Fruit fly (Drosophila melanogaster): Measurements from ENCODE around the gene CG4115.

CG4115 gene

DNA sequence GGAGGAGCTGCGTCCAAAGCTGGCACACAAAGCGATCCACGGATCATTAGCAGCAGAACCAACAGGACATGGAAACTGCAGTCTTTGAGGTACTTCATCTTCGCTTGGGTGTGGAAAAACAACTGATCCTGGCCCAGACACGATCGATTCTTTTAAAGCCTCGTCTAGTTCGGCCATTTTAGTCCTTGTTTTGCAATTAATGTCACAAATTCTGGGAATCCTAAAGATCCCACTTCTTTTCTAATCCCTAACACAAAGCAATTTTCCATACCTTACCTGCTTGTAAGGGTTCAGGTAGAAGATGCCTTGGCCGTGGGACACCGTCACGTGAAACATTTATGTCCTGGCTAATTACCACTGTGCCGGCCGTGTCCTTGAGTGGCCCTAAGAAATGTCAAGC is 22.8 kb downstream of the CG4115 start, which contains the start of gene CG10035:
Gene CG10035 (minus strand): TSS at position 129 of the 400 bp plus-strand sequence.
- TF ChIP-seq CG31627 (GFP tag; optimal IDR thresholded peaks at IDR 0.05) (no peak), Sox102F (GFP tag; optimal IDR thresholded peaks at IDR 0.05) (no peak), CG6808 (GFP tag; optimal IDR thresholded peaks at IDR 0.05) (no peak), Sox15 (GFP tag; optimal IDR thresholded peaks at IDR 0.05) (no peak), vri (GFP tag; optimal IDR thresholded peaks at IDR 0.05) (no peak), CG16779 (tag; optimal IDR thresholded peaks at IDR 0.05) (no peak), CG34406 (GFP tag; optimal IDR thresholded peaks at IDR 0.05) (no peak), cyc (GFP tag; optimal IDR thresholded peaks at IDR 0.05) (no peak)

dm6 chr3R:12383036-12383435 is 23.2 kb downstream of the CG4115 start, which contains the start of gene GstD11:
Gene GstD11, plus strand, starts transcription at chr3R:12383336.
- TF ChIP-seq Sox14 (GFP tag; optimal IDR thresholded peaks at IDR 0.05) (no peak), Ets96B (tag; optimal IDR thresholded peaks at IDR 0.05) (no peak), CG4318 (GFP tag; optimal IDR thresholded peaks at IDR 0.05) (no peak), dsx (GFP tag; optimal IDR thresholded peaks at IDR 0.05; ENCODE audit: poor library complexity, severe bottlenecking) (no peak), CG31627 (GFP tag; optimal IDR thresholded peaks at IDR 0.05) (no peak), Blimp-1 (GFP tag; optimal IDR thresholded peaks at IDR 0.05) (no peak), OdsH (GFP tag; optimal IDR thresholded peaks at IDR 0.05) (no peak), Sox102F (GFP tag; optimal IDR thresholded peaks at IDR 0.05) (no peak), CG7368 (GFP tag; optimal IDR thresholded peaks at IDR 0.05) (no peak), CG16779 (tag; optimal IDR thresholded peaks at IDR 0.05) (no peak)

- no peak for TF ChIP-seq Hr38 (GFP tag; optimal IDR thresholded peaks at IDR 0.05)
- no peak for TF ChIP-seq Hr4 (GFP tag; optimal IDR thresholded peaks at IDR 0.05)
- peak; percentile 71 for TF ChIP-seq Eip78C (GFP tag)
- peak; percentile 73 for TF ChIP-seq fkh (GFP tag; optimal IDR thresholded peaks at IDR 0.05)
Measured at dm6 chr3R:12383784-12384183, 24.0 kb downstream of the CG4115 start.

- no peak for TF ChIP-seq CG10669 (GFP tag; optimal IDR thresholded peaks at IDR 0.05)
- no peak for TF ChIP-seq CG31627 (GFP tag; optimal IDR thresholded peaks at IDR 0.05)
- 0 out of 3 replicates have a peak, but pooled peaks have one; percentile 18 for TF ChIP-seq eg (GFP tag; IDR thresholded peaks at IDR 0.05)
- TF ChIP-seq Lpt (GFP tag; optimal IDR thresholded peaks at IDR 0.05) = peak; percentile 24
Measured at dm6 chr3R:12384274-12384673, 24.5 kb downstream of the CG4115 start.

- TF ChIP-seq Ets21C (GFP tag; optimal IDR thresholded peaks at IDR 0.05) (no peak), achi (GFP tag; optimal IDR thresholded peaks at IDR 0.05) (no peak), Sox14 (GFP tag; optimal IDR thresholded peaks at IDR 0.05) (no peak), acj6 (GFP tag; optimal IDR thresholded peaks at IDR 0.05) (no peak), CG8319 (GFP tag; optimal IDR thresholded peaks at IDR 0.05) (no peak), CG31627 (GFP tag; optimal IDR thresholded peaks at IDR 0.05) (no peak), vri (GFP tag; optimal IDR thresholded peaks at IDR 0.05) (no peak), CG7368 (GFP tag; optimal IDR thresholded peaks at IDR 0.05) (no peak), Ets96B (tag; optimal IDR thresholded peaks at IDR 0.05) (no peak), salr (GFP tag; optimal IDR thresholded peaks at IDR 0.05) (no peak), topi (GFP tag; optimal IDR thresholded peaks at IDR 0.05) (no peak)
Measured at dm6 chr3R:12385949-12386348, 26.1 kb downstream of the CG4115 start, which contains the start of gene Sol1. Gene Sol1, plus strand, starts transcription at chr3R:12386249.

dm6 chr3R:12386965-12387364 is 27.2 kb downstream of the CG4115 start, which contains the start of gene CG33098:
Gene CG33098, plus strand, starts transcription at chr3R:12387188.
- no peak for TF ChIP-seq Ets96B (tag; optimal IDR thresholded peaks at IDR 0.05)
- TF ChIP-seq CG8632 (GFP tag; optimal IDR thresholded peaks at IDR 0.05) = no peak

dm6 chr3R:12395880-12396279 is 36.1 kb downstream of the CG4115 start, which contains the start of the genes CG10096 and CG10097:
Gene CG10096, minus strand, starts transcription at chr3R:12395980.
Gene CG10097, minus strand, starts transcription at chr3R:12395980.
- TF ChIP-seq lz (GFP tag; optimal IDR thresholded peaks at IDR 0.05) (no peak), Eip78C (GFP tag) (no peak), CG9139 (GFP tag; optimal IDR thresholded peaks at IDR 0.05) (no peak), CG6792 (GFP tag; optimal IDR thresholded peaks at IDR 0.05) (no peak), CG11762 (GFP tag; optimal IDR thresholded peaks at IDR 0.05; ENCODE audit: insufficient read depth) (no peak), fd59A (GFP tag; optimal IDR thresholded peaks at IDR 0.05) (no peak), Sox15 (GFP tag; optimal IDR thresholded peaks at IDR 0.05) (no peak), spab (GFP tag; optimal IDR thresholded peaks at IDR 0.05) (no peak), fd85E (GFP tag; optimal IDR thresholded peaks at IDR 0.05) (no peak), CG4318 (GFP tag; optimal IDR thresholded peaks at IDR 0.05) (no peak), CG1621 (tag; optimal IDR thresholded peaks at IDR 0.05) (no peak), Sox14 (GFP tag; optimal IDR thresholded peaks at IDR 0.05) (no peak), CG8319 (GFP tag; optimal IDR thresholded peaks at IDR 0.05) (no peak), svp (GFP tag) (no peak), CG10669 (GFP tag; optimal IDR thresholded peaks at IDR 0.05) (no peak), salr (GFP tag; optimal IDR thresholded peaks at IDR 0.05) (no peak)
